Worm (Caenorhabditis elegans) whole organism, L4/young adult: ENCODE data around the gene ipla-7.
"Not testable (repeated sequence)": the region's sequence is repeated elsewhere in the genome, so short reads cannot be mapped to it uniquely, and the experiment has no call there.

Source experiments
- W03F9.2 ChIP-seq: fragments of 150-350 bp; optimal IDR thresholded peaks from 2 replicates; lab custom pipeline; 2014; ENCODE audit warnings: missing biosample characterization, missing genetic modification characterization
- dao-5 ChIP-seq: sonication (generic microtip); optimal IDR thresholded peaks from 2 replicates; lab custom pipeline; 2016; ENCODE audit warnings: missing genotype, missing genetic modification characterization, moderate library complexity, missing compliant biosample characterization
- him-1 ChIP-seq: sonication (generic microtip); optimal IDR thresholded peaks from 2 replicates; lab custom pipeline; 2016; ENCODE audit warnings: missing genotype, missing genetic modification reagents, missing genetic modification characterization, missing compliant biosample characterization

The ipla-7 gene

ce11 chrIV:10046005-10046404 lies 16.6 kb downstream of the ipla-7 start:
- TF ChIP-seq dao-5 (tag; lab: Kevin White, UChicago): no peak
- TF ChIP-seq him-1 (tag; lab: Kevin White, UChicago): no peak
- no peak for TF ChIP-seq W03F9.2 (tag; lab: Kevin White, UChicago)

ce11 chrIV:10042881-10043280 lies 19.8 kb downstream of the ipla-7 start, which contains the start of gene frk-1:
Gene frk-1 (plus strand): TSS chrIV:10043181.
- TF ChIP-seq W03F9.2 (tag; lab: Kevin White, UChicago): no peak
- TF ChIP-seq him-1 (tag; lab: Kevin White, UChicago): no peak
- no peak for TF ChIP-seq dao-5 (tag; lab: Kevin White, UChicago)

ce11 chrIV:10040803-10041202 lies 21.8 kb downstream of the ipla-7 start, which contains the start of gene dhs-31:
Gene dhs-31 (minus strand): TSS chrIV:10040903.
- TF ChIP-seq W03F9.2 (tag; lab: Kevin White, UChicago) (no peak), him-1 (tag; lab: Kevin White, UChicago) (no peak)

- TF ChIP-seq him-1 (tag; lab: Kevin White, UChicago) (no peak), W03F9.2 (tag; lab: Kevin White, UChicago) (no peak), dao-5 (tag; lab: Kevin White, UChicago) (no peak)
Observed at ce11 chrIV:10036966-10037365, 25.7 kb downstream of the ipla-7 start, which contains the start of gene F44D12.10. Gene F44D12.10 (minus strand): TSS chrIV:10037066.

ce11 chrIV:10033053-10033452 lies 29.6 kb downstream of the ipla-7 start, which contains the start of gene F44D12.6:
Gene F44D12.6 (plus strand): TSS chrIV:10033353.
- TF ChIP-seq him-1 (tag; lab: Kevin White, UChicago) (no peak), W03F9.2 (tag; lab: Kevin White, UChicago) (no peak), dao-5 (tag; lab: Kevin White, UChicago) (no peak)

ce11 chrIV:10028779-10029178 lies 33.9 kb downstream of the ipla-7 start, which contains the start of the genes F44D12.16 and msd-2:
Gene F44D12.16 (plus strand): TSS chrIV:10029079.
Gene msd-2 (plus strand): TSS chrIV:10029083.
- not testable (repeated sequence) for TF ChIP-seq dao-5, W03F9.2, him-1 (tag; lab: Kevin White, UChicago)

- TF ChIP-seq him-1 (tag; lab: Kevin White, UChicago) (no peak), dao-5 (tag; lab: Kevin White, UChicago) (no peak), W03F9.2 (tag; lab: Kevin White, UChicago) (no peak)
Observed at ce11 chrIV:10027566-10027965, 35.1 kb downstream of the ipla-7 start, which contains the start of gene gipc-2. Gene gipc-2 (minus strand): TSS chrIV:10027666.

ce11 chrIV:10026129-10026528 lies 36.5 kb downstream of the ipla-7 start:
- TF ChIP-seq W03F9.2 (tag; lab: Kevin White, UChicago) (no peak), dao-5 (tag; lab: Kevin White, UChicago) (no peak), him-1 (tag; lab: Kevin White, UChicago) (no peak)

- TF ChIP-seq dao-5 (tag; lab: Kevin White, UChicago): no peak
- no peak for TF ChIP-seq him-1 (tag; lab: Kevin White, UChicago)
- no peak for TF ChIP-seq W03F9.2 (tag; lab: Kevin White, UChicago)
Observed at ce11 chrIV:10022991-10023390, 39.7 kb downstream of the ipla-7 start, which contains the start of gene F44D12.8. Gene F44D12.8 (plus strand): TSS chrIV:10023291.

ce11 chrIV:10021283-10021682 lies 41.4 kb downstream of the ipla-7 start, which contains the start of gene F44D12.19:
Gene F44D12.19 (plus strand): TSS chrIV:10021583.
- TF ChIP-seq dao-5 (tag; lab: Kevin White, UChicago) (no peak), him-1 (tag; lab: Kevin White, UChicago) (no peak), W03F9.2 (tag; lab: Kevin White, UChicago) (no peak)

- no peak for TF ChIP-seq W03F9.2 (tag; lab: Kevin White, UChicago)
- no peak for TF ChIP-seq him-1 (tag; lab: Kevin White, UChicago)
- TF ChIP-seq dao-5 (tag; lab: Kevin White, UChicago): no peak
Observed at ce11 chrIV:10017633-10018032, 45.0 kb downstream of the ipla-7 start, which contains the start of gene F44D12.2. Gene F44D12.2 (minus strand): TSS chrIV:10017733.

ce11 chrIV:10016977-10017376 lies 45.7 kb downstream of the ipla-7 start, which contains the start of gene ent-7:
Gene ent-7 (plus strand): TSS chrIV:10017277.
- TF ChIP-seq dao-5 (tag; lab: Kevin White, UChicago) (no peak), him-1 (tag; lab: Kevin White, UChicago) (no peak), W03F9.2 (tag; lab: Kevin White, UChicago) (no peak)

ce11 chrIV:10009536-10009935 lies 53.1 kb downstream of the ipla-7 start, which contains the start of gene magu-4:
Gene magu-4 (plus strand): TSS chrIV:10009753.
- no peak for TF ChIP-seq him-1 (tag; lab: Kevin White, UChicago)
- TF ChIP-seq dao-5 (tag; lab: Kevin White, UChicago): no peak
- TF ChIP-seq W03F9.2 (tag; lab: Kevin White, UChicago): no peak

- TF ChIP-seq dao-5 (tag; lab: Kevin White, UChicago) (no peak), W03F9.2 (tag; lab: Kevin White, UChicago) (no peak), him-1 (tag; lab: Kevin White, UChicago) (no peak)
Observed at ce11 chrIV:10007758-10008157, 54.9 kb downstream of the ipla-7 start.
